Fruit fly (Drosophila melanogaster): Measurements from ENCODE around the gene CG7488.

CG7488 gene

DNA sequence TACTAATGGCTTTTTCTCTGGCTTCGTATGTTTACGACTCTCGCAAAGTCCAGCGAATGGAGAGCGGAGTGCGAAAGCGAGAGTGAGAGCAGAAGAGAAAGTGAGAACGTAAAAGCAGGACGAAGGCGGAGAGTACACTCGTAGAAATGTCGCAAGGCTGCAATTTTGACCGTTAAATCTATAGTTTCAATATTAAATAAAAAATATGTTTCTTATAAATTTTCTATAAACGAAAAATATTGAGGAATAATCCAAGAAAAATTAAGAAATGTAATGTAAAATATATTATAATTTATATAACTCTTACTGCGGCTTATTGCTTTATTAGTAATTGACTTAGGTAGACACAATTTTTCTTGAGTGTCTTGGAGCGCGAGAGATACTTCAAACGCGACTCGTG, 21.0 kb upstream of the CG7488 start (continued):
- no peak for TF ChIP-seq CG17328 (GFP tag; IDR thresholded peaks at IDR 0.05)
- no peak for TF ChIP-seq inv (GFP tag; IDR thresholded peaks at IDR 0.05; ENCODE audit: partially characterized antibody)
- no peak for TF ChIP-seq CG30403 (GFP tag; optimal IDR thresholded peaks at IDR 0.05)
- TF ChIP-seq Hr78 (GFP tag; optimal IDR thresholded peaks at IDR 0.05): no peak
- TF ChIP-seq BtbVII (GFP tag; optimal IDR thresholded peaks at IDR 0.05): no peak
- TF ChIP-seq sc (optimal IDR thresholded peaks at IDR 0.05): no peak
- TF ChIP-seq sc (GFP tag; optimal IDR thresholded peaks at IDR 0.05): no peak
- no peak for TF ChIP-seq danr (GFP tag; IDR thresholded peaks at IDR 0.05)
- no peak for TF ChIP-seq croc (GFP tag; conservative IDR thresholded peaks at IDR 0.05)
- TF ChIP-seq Antp (GFP tag; optimal IDR thresholded peaks at IDR 0.05): no peak
- TF ChIP-seq CG10267 (tag; optimal IDR thresholded peaks at IDR 0.05): peak; percentile 7
- TF ChIP-seq Nf-YA (GFP tag; IDR thresholded peaks at IDR 0.05): no peak
- no peak for TF ChIP-seq nmo (GFP tag; optimal IDR thresholded peaks at IDR 0.05)
- peak; percentile 39 for TF ChIP-seq lab (GFP tag; optimal IDR thresholded peaks at IDR 0.05)
- TF ChIP-seq CoRest (tag; optimal IDR thresholded peaks at IDR 0.05): no peak
- TF ChIP-seq Hmr (GFP tag; optimal IDR thresholded peaks at IDR 0.05): peak; percentile 24

dm6 chr3R:12975223-12975622, 20.2 kb upstream of the CG7488 start:
- no peak for TF ChIP-seq bbx (GFP tag; IDR thresholded peaks at IDR 0.05; ENCODE audit: partially characterized antibody)
- TF ChIP-seq disco-r (GFP tag; optimal IDR thresholded peaks at IDR 0.05): no peak
- no peak for TF ChIP-seq H15 (GFP tag; IDR thresholded peaks at IDR 0.05)
- TF ChIP-seq ERR (GFP tag; optimal IDR thresholded peaks at IDR 0.05): no peak
- no peak for TF ChIP-seq hbn (GFP tag; IDR thresholded peaks at IDR 0.05; ENCODE audit: partially characterized antibody)
- TF ChIP-seq CG4820 (GFP tag; optimal IDR thresholded peaks at IDR 0.05): no peak
- TF ChIP-seq ham (GFP tag; IDR thresholded peaks at IDR 0.05): no peak
- TF ChIP-seq salm (tag; optimal IDR thresholded peaks at IDR 0.05): no peak
- no peak for TF ChIP-seq Dref (GFP tag; IDR thresholded peaks at IDR 0.05)
- TF ChIP-seq CG7786 (GFP tag; optimal IDR thresholded peaks at IDR 0.05): no peak
- no peak for TF ChIP-seq CG6689 (GFP tag; IDR thresholded peaks at IDR 0.05)
- no peak for TF ChIP-seq CG12071 (GFP tag; optimal IDR thresholded peaks at IDR 0.05)
- TF ChIP-seq Fer1 (GFP tag; optimal IDR thresholded peaks at IDR 0.05): no peak
- no peak for TF ChIP-seq CG17328 (GFP tag; IDR thresholded peaks at IDR 0.05)
- TF ChIP-seq emc (GFP tag; optimal IDR thresholded peaks at IDR 0.05): no peak
- TF ChIP-seq br (optimal IDR thresholded peaks at IDR 0.05): no peak
- TF ChIP-seq CG13424 (tag; optimal IDR thresholded peaks at IDR 0.05): no peak
- no peak for TF ChIP-seq CG9876 (GFP tag; optimal IDR thresholded peaks at IDR 0.05)

DNA sequence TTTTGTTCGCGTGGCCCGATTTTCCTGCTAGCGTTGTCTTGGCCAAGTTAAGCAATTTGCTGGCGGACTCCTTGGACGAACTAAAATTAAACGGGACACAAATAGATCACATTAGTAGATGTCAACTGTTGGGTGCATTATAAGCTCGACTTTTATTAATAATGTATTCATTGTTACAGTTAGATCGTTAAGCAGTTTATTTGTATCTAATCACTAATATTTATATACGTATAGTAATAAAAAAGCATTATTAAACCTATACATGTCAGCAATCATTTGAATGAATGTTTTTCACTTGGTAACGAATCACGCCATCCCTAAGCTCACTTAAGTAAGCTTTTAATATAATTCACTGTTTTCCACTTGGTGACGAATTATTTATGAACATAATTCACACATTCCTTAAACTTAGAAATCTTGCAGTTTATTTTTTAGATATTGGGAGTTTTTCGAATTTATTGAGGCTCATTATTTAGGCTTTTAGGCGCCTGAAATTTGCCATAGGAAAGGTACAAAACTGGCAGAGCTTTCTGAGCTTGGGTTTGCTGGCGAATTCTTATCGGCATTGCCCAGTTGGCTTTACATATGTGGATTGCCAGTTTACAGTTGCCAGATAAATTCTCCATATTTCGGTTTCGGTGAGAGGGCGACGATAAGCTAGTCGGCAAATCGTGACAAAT, 17.9 kb upstream of the CG7488 start, which contains the start of the genes CG7381 and CG7091:
CG7381 (minus strand) TSS at position 101 of the 680 bp plus-strand sequence.
CG7091 (plus strand) TSS at position 630 of the 680 bp plus-strand sequence.
- TF ChIP-seq Mad (GFP tag; optimal IDR thresholded peaks at IDR 0.05) (no peak), CG1832 (GFP tag; optimal IDR thresholded peaks at IDR 0.05) (no peak), Usf (GFP tag; optimal IDR thresholded peaks at IDR 0.05) (no peak), pnt (GFP tag; optimal IDR thresholded peaks at IDR 0.05) (no peak), CG9727 (GFP tag; optimal IDR thresholded peaks at IDR 0.05) (no peak), dimm (GFP tag; IDR thresholded peaks at IDR 0.05) (no peak), Myb (GFP tag; optimal IDR thresholded peaks at IDR 0.05) (no peak), CG4328 (GFP tag; optimal IDR thresholded peaks at IDR 0.05) (no peak), lov (optimal IDR thresholded peaks at IDR 0.05) (no peak), lov (GFP tag; IDR thresholded peaks at IDR 0.05) (no peak), mam (GFP tag; optimal IDR thresholded peaks at IDR 0.05) (no peak), CG1603 (tag; optimal IDR thresholded peaks at IDR 0.05) (no peak)

Measured in whole organism, embryonic.